Worm (Caenorhabditis elegans) whole organism, L3 larva: ENCODE data around the gene T05B4.8.

ENCODE experiments used
- elt-3 ChIP-seq, 3 experiments: fragments of 150-350 bp in 1 of 3; sonication (generic microtip) in 2 of 3; optimal IDR thresholded peaks; 2 replicates in 2 of 3; 4 replicates in 1 of 3; lab custom pipeline; 2014 to 2017; ENCODE audit warnings: missing biosample characterization in 3 of 3, missing genetic modification characterization in 3 of 3
- lsy-12 ChIP-seq: sonication (generic microtip); optimal IDR thresholded peaks from 2 replicates; lab custom pipeline; 2016; ENCODE audit warnings: mild to moderate bottlenecking, missing genetic modification characterization, missing compliant biosample characterization
- nfya-1 ChIP-seq: sonication (generic microtip); optimal IDR thresholded peaks from 2 replicates; lab custom pipeline; 2017; ENCODE audit warnings: missing genetic modification characterization, mild to moderate bottlenecking, missing compliant biosample characterization, antibody characterized with exemption, moderate library complexity; ENCODE audit not compliant: insufficient read depth
- nhr-11 ChIP-seq: fragments of 150-350 bp; optimal IDR thresholded peaks from 2 replicates; lab custom pipeline; 2014; ENCODE audit warnings: missing biosample characterization, missing genetic modification characterization
- nhr-28 ChIP-seq: fragments of 150-350 bp; optimal IDR thresholded peaks from 2 replicates; lab custom pipeline; 2014; ENCODE audit warnings: missing biosample characterization, missing genetic modification characterization
- nhr-76 ChIP-seq: fragments of 150-350 bp; sonication (generic microtip); optimal IDR thresholded peaks from 5 replicates; lab custom pipeline; 2014; ENCODE audit warnings: missing biosample characterization, missing genetic modification characterization
- pha-4 ChIP-seq: fragments of 150-350 bp; optimal IDR thresholded peaks from 2 replicates; lab custom pipeline; 2014; ENCODE audit warnings: missing biosample characterization, missing genetic modification reagents, missing genetic modification characterization
- snpc-4 ChIP-seq: fragments of 150-350 bp; optimal IDR thresholded peaks from 2 replicates; lab custom pipeline; 2014; ENCODE audit warnings: missing biosample characterization, missing genetic modification characterization

- TF ChIP-seq lsy-12 (tag; lab: Kevin White, UChicago) (no peak), snpc-4 (no peak), nhr-28 (tag; lab: Kevin White, UChicago) (no peak), elt-3 (tag; optimal IDR thresholded peaks at IDR 0.05; lab: Kevin White, UChicago) (no peak), pha-4 (tag; lab: Kevin White, UChicago) (no peak), nhr-11 (tag; lab: Kevin White, UChicago) (no peak), nhr-76 (no peak), nfya-1 (no peak)
Measured at ce11 chrV:4082952-4083351, 33.0 kb downstream of the T05B4.8 start, which contains the start of gene F38H12.5.
